Worm (Caenorhabditis elegans) whole organism, midembryonic: ENCODE measurements around the gene sre-6.

Experiments
- T22C8.4 ChIP-seq: fragments of 200-800 bp; sonication (Bioruptor generic); IDR thresholded peaks from 2 replicates; pipeline ENCODE4 v1.3.6; 2022; ENCODE audit warnings: missing genetic modification characterization, missing compliant biosample characterization
- cog-1 ChIP-seq: sonication (generic microtip); optimal IDR thresholded peaks from 2 replicates; lab custom pipeline; 2016; ENCODE audit warnings: missing genetic modification characterization, missing compliant biosample characterization
- flt-1 ChIP-seq: fragments of 200-800 bp; sonication (Bioruptor generic); IDR thresholded peaks from 2 replicates; pipeline ENCODE4 v1.3.6; 2022; ENCODE audit warnings: missing genetic modification characterization, missing compliant biosample characterization
- ref-1 ChIP-seq: fragments of 200-800 bp; sonication (Bioruptor generic); conservative IDR thresholded peaks from 2 replicates; pipeline ENCODE4 v1.3.6; 2022; ENCODE audit warnings: missing genetic modification reagents, missing genetic modification characterization, missing compliant biosample characterization
- tab-1 ChIP-seq: fragments of 200-800 bp; sonication (Bioruptor generic); IDR thresholded peaks from 2 replicates; pipeline ENCODE4 v1.3.6; 2022; ENCODE audit warnings: missing genetic modification characterization, missing compliant biosample characterization
- ztf-29 ChIP-seq: fragments of 200-800 bp; sonication (Bioruptor generic); IDR thresholded peaks from 2 replicates; pipeline ENCODE4 v1.3.6; 2022; ENCODE audit warnings: missing genetic modification reagents, missing genetic modification characterization, missing compliant biosample characterization

DNA sequence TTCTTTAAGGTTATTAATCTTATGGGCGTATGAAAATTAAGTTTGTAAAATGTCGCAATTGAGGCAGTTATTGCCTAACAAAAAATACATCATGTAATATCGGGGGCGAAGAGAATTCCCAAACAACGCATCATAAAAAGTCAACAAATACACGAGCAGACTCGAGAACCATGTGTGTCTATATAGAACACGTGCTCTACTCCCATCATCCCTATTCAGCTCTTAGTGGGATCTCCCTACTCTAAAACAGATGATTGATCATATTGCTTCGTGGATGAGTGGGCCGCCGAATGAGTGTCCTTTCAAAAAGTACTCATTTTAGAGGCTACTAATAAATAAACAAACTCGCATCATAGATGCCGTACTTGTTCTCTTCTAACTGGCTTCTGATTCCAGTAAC is 38.1 kb downstream of the sre-6 start:
- no peak for TF ChIP-seq ztf-29 (GFP tag; lab: Robert Waterston, UW)
- no peak for TF ChIP-seq ref-1 (GFP tag; lab: Robert Waterston, UW)
- no peak for TF ChIP-seq T22C8.4 (GFP tag; lab: Robert Waterston, UW)
- TF ChIP-seq tab-1, result no peak
- no peak for TF ChIP-seq cog-1 (tag; lab: Kevin White, UChicago)
- no peak for TF ChIP-seq flt-1 (GFP tag; lab: Robert Waterston, UW)
